Worm (Caenorhabditis elegans) whole organism, L3 larva: ENCODE results near the gene F58F12.3.

Source experiments
- aly-2 ChIP-seq: fragments of 150-350 bp; optimal IDR thresholded peaks from 2 replicates; lab custom pipeline; 2014; ENCODE audit warnings: missing biosample characterization, missing genetic modification characterization
- ceh-28 ChIP-seq: fragments of 150-350 bp; optimal IDR thresholded peaks from 2 replicates; lab custom pipeline; 2014; ENCODE audit warnings: missing biosample characterization, missing genetic modification reagents, missing genetic modification characterization
- ceh-9 ChIP-seq: sonication (generic microtip); optimal IDR thresholded peaks from 2 replicates; lab custom pipeline; 2018; ENCODE audit warnings: missing biosample characterization, missing genetic modification characterization
- daf-12 ChIP-seq: fragments of 150-350 bp; optimal IDR thresholded peaks from 2 replicates; lab custom pipeline; 2014; ENCODE audit warnings: missing biosample characterization, missing genetic modification reagents, missing genetic modification characterization
- elt-2 ChIP-seq: sonication (generic microtip); optimal IDR thresholded peaks from 2 replicates; lab custom pipeline; 2016; ENCODE audit warnings: missing genetic modification reagents, mild to moderate bottlenecking, missing genetic modification characterization, missing compliant biosample characterization
- elt-3 ChIP-seq, 3 experiments: fragments of 150-350 bp in 1 of 3; sonication (generic microtip) in 2 of 3; optimal IDR thresholded peaks; 2 replicates in 2 of 3; 4 replicates in 1 of 3; lab custom pipeline; 2014 to 2017; ENCODE audit warnings: missing biosample characterization in 3 of 3, missing genetic modification characterization in 3 of 3
- fkh-2 ChIP-seq: fragments of 150-350 bp; optimal IDR thresholded peaks from 2 replicates; lab custom pipeline; 2014; ENCODE audit warnings: missing biosample characterization, missing genetic modification reagents, missing genetic modification characterization
- mdl-1 ChIP-seq: fragments of 150-350 bp; optimal IDR thresholded peaks from 2 replicates; lab custom pipeline; 2014; ENCODE audit warnings: missing biosample characterization, missing genetic modification characterization
- nhr-12 ChIP-seq: fragments of 150-350 bp; optimal IDR thresholded peaks from 2 replicates; lab custom pipeline; 2014; ENCODE audit warnings: missing biosample characterization, missing genetic modification characterization
- nhr-76 ChIP-seq: fragments of 150-350 bp; sonication (generic microtip); optimal IDR thresholded peaks from 5 replicates; lab custom pipeline; 2014; ENCODE audit warnings: missing biosample characterization, missing genetic modification characterization
- skn-1 ChIP-seq: fragments of 150-350 bp; optimal IDR thresholded peaks from 2 replicates; lab custom pipeline; 2014; ENCODE audit warnings: missing biosample characterization, missing genetic modification characterization
- snpc-4 ChIP-seq: fragments of 150-350 bp; optimal IDR thresholded peaks from 2 replicates; lab custom pipeline; 2014; ENCODE audit warnings: missing biosample characterization, missing genetic modification characterization
- tbx-2 ChIP-seq: sonication (generic microtip); optimal IDR thresholded peaks from 2 replicates; lab custom pipeline; 2016; ENCODE audit warnings: mild to moderate bottlenecking, missing genetic modification characterization, missing compliant biosample characterization
- unc-62 ChIP-seq: fragments of 150-350 bp; sonication (generic microtip); optimal IDR thresholded peaks from 4 replicates; lab custom pipeline; 2014; ENCODE audit warnings: missing biosample characterization, missing genetic modification reagents, missing genetic modification characterization

DNA sequence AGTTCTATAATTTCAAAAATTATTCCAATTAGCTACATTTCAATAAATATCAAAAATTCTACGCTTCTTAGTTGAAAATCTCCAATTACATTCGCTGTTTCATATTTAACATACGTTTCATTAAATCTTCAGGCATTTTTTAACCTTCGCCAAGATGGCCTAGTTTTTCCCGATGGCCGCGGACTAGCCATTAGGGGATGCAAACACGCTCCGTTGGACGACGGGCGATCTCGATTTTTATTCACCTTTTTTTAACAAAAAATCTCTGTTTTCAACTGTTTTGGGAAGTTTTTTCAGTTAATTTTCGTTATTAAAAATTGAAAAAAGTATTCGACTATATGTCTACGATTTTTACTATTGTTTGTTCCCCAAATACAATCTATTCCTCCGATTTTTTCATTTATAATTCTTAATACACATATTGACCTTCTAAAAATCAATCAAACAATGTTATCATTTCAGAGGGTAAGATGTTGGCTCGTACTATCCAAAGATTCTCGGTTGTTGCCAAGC, 7.9 kb downstream of the F58F12.3 start, which contains the start of gene F58F12.1:
- TF ChIP-seq fkh-2 (tag; lab: Kevin White, UChicago) (no peak), snpc-4 (tag; lab: Kevin White, UChicago) (peak; percentile 87), aly-2 (tag; lab: Kevin White, UChicago) (no peak), nhr-12 (tag; lab: Kevin White, UChicago) (no peak), unc-62 (GFP tag; lab: Kevin White, UChicago) (no peak), nhr-76 (tag; lab: Kevin White, UChicago) (no peak), ceh-28 (tag; lab: Kevin White, UChicago) (no peak), daf-12 (tag; lab: Kevin White, UChicago) (no peak), mdl-1 (no peak), tbx-2 (no peak), skn-1 (tag; lab: Kevin White, UChicago) (no peak), ceh-9 (tag; lab: Kevin White, UChicago) (no peak), elt-2 (tag; lab: Kevin White, UChicago) (peak; percentile 20), elt-3 (tag; optimal IDR thresholded peaks at IDR 0.05; lab: Kevin White, UChicago) (no peak)
